Worm (Caenorhabditis elegans) whole organism, L1 larva: ENCODE data around the gene lsd-1.

Experiments
- C04F5.9 ChIP-seq: sonication (generic microtip); optimal IDR thresholded peaks from 2 replicates; lab custom pipeline; 2016; ENCODE audit warnings: missing genetic modification characterization, missing compliant biosample characterization
- C16A3.4 ChIP-seq: fragments of 150-350 bp; optimal IDR thresholded peaks from 2 replicates; lab custom pipeline; 2014; ENCODE audit warnings: missing biosample characterization, missing genetic modification characterization
- C34B4.2 ChIP-seq: sonication (generic microtip); optimal IDR thresholded peaks from 2 replicates; lab custom pipeline; 2017; ENCODE audit warnings: mild to moderate bottlenecking, missing genetic modification characterization, missing compliant biosample characterization
- F16B12.6 ChIP-seq: fragments of 150-350 bp; optimal IDR thresholded peaks from 2 replicates; lab custom pipeline; 2014; ENCODE audit warnings: missing biosample characterization, missing genetic modification characterization
- Y116A8C.19 ChIP-seq: sonication (generic microtip); optimal IDR thresholded peaks from 2 replicates; lab custom pipeline; 2016; ENCODE audit warnings: missing compliant biosample characterization, missing genetic modification characterization, borderline replicate concordance
- aha-1 ChIP-seq: fragments of 150-350 bp; optimal IDR thresholded peaks from 2 replicates; lab custom pipeline; 2014; ENCODE audit warnings: missing biosample characterization, missing genetic modification characterization
- aly-2 ChIP-seq: fragments of 150-350 bp; optimal IDR thresholded peaks from 2 replicates; lab custom pipeline; 2014; ENCODE audit warnings: missing biosample characterization, missing genetic modification characterization
- ceh-8 ChIP-seq: fragments of 200-800 bp; sonication (Bioruptor generic); optimal IDR thresholded peaks from 2 replicates; lab custom pipeline; 2018; ENCODE audit warnings: mild to moderate bottlenecking, missing genetic modification characterization, moderate library complexity, missing compliant biosample characterization
- ceh-82 ChIP-seq, 3 experiments: fragments of 150-350 bp in 1 of 3; sonication (generic microtip) in 2 of 3; optimal IDR thresholded peaks; 2 replicates each; lab custom pipeline; 2014 to 2017; ENCODE audit warnings: missing biosample characterization in 3 of 3, missing genetic modification characterization in 3 of 3
- ceh-90 ChIP-seq: sonication (generic microtip); optimal IDR thresholded peaks from 2 replicates; lab custom pipeline; 2016; ENCODE audit warnings: missing genetic modification characterization, missing compliant biosample characterization
- ces-1 ChIP-seq: fragments of 150-350 bp; optimal IDR thresholded peaks from 2 replicates; lab custom pipeline; 2014; ENCODE audit warnings: missing biosample characterization, missing genetic modification reagents, missing genetic modification characterization
- dpl-1 ChIP-seq, 3 experiments: fragments of 150-350 bp in 2 of 3; sonication (generic microtip) in 1 of 3; optimal IDR thresholded peaks; 2 replicates each; lab custom pipeline; 2014 to 2017; ENCODE audit warnings: missing biosample characterization in 3 of 3, missing genetic modification characterization in 3 of 3, missing genetic modification reagents in 3 of 3
- dsc-1 ChIP-seq: sonication (generic microtip); optimal IDR thresholded peaks from 2 replicates; lab custom pipeline; 2016; ENCODE audit warnings: mild to moderate bottlenecking, missing genetic modification characterization, missing compliant biosample characterization
- efl-1 ChIP-seq, 4 experiments: fragments of 150-350 bp; optimal IDR thresholded peaks in 3 of 4; peaks in 1 of 4; 1 replicate in 1 of 4; 2 replicates in 3 of 4; lab custom pipeline; 2014; ENCODE audit warnings: missing biosample characterization in 2 of 4, missing genetic modification characterization in 2 of 4, missing genetic modification reagents in 2 of 4
- efl-3 ChIP-seq: fragments of 200-800 bp; sonication (Bioruptor generic); optimal IDR thresholded peaks from 2 replicates; lab custom pipeline; 2018; ENCODE audit warnings: mild to moderate bottlenecking, missing genetic modification characterization, missing compliant biosample characterization
- egl-13 ChIP-seq: sonication (generic microtip); optimal IDR thresholded peaks from 2 replicates; lab custom pipeline; 2016; ENCODE audit warnings: missing genotype, missing genetic modification reagents, missing genetic modification characterization, missing compliant biosample characterization
- egl-27 ChIP-seq, 2 experiments: fragments of 150-350 bp in 1 of 2; sonication (generic microtip); optimal IDR thresholded peaks; 3 replicates each; lab custom pipeline; 2017 to 2018; ENCODE audit warnings: missing biosample characterization in 2 of 2, missing genetic modification characterization in 2 of 2, missing genetic modification reagents in 2 of 2
- fkh-10 ChIP-seq: sonication (generic microtip); optimal IDR thresholded peaks from 2 replicates; lab custom pipeline; 2017; ENCODE audit warnings: missing biosample characterization, missing genetic modification reagents, missing genetic modification characterization
- hlh-4 ChIP-seq: sonication (generic microtip); optimal IDR thresholded peaks from 2 replicates; lab custom pipeline; 2016; ENCODE audit warnings: mild to moderate bottlenecking, missing genetic modification characterization, missing compliant biosample characterization
- isw-1 ChIP-seq: fragments of 200-800 bp; sonication (Bioruptor generic); IDR thresholded peaks from 2 replicates; pipeline ENCODE4 v1.3.6; 2022; ENCODE audit warnings: missing genetic modification characterization, missing compliant biosample characterization
- lin-13 ChIP-seq: fragments of 150-350 bp; optimal IDR thresholded peaks from 2 replicates; lab custom pipeline; 2014; ENCODE audit warnings: missing biosample characterization, missing genetic modification reagents, missing genetic modification characterization
- lin-15B ChIP-seq: fragments of 150-350 bp; sonication (generic microtip); optimal IDR thresholded peaks from 3 replicates; lab custom pipeline; 2014; ENCODE audit warnings: missing biosample characterization, missing genetic modification characterization
- lin-39 ChIP-seq: fragments of 150-350 bp; optimal IDR thresholded peaks from 2 replicates; lab custom pipeline; 2014; ENCODE audit warnings: missing biosample characterization, missing genetic modification reagents, missing genetic modification characterization
- lir-3 ChIP-seq: sonication (generic microtip); optimal IDR thresholded peaks from 2 replicates; lab custom pipeline; 2016; ENCODE audit warnings: mild to moderate bottlenecking, missing genetic modification characterization, moderate library complexity, missing compliant biosample characterization; ENCODE audit not compliant: poor library complexity
- lsy-2 ChIP-seq, 2 experiments: fragments of 150-350 bp; optimal IDR thresholded peaks; 2 replicates each; lab custom pipeline; 2014; ENCODE audit warnings: missing biosample characterization in 2 of 2, missing genetic modification characterization in 2 of 2
- mab-9 ChIP-seq: fragments of 200-800 bp; sonication (Bioruptor generic); IDR thresholded peaks from 2 replicates; pipeline ENCODE4 v1.3.6; 2022; ENCODE audit warnings: missing genetic modification reagents, missing genetic modification characterization, missing compliant biosample characterization
- mep-1 ChIP-seq: fragments of 150-350 bp; optimal IDR thresholded peaks from 2 replicates; lab custom pipeline; 2014; ENCODE audit warnings: missing biosample characterization, missing genetic modification characterization
- nhr-11 ChIP-seq: fragments of 150-350 bp; optimal IDR thresholded peaks from 2 replicates; lab custom pipeline; 2014; ENCODE audit warnings: missing biosample characterization, missing genetic modification characterization
- nhr-28 ChIP-seq: fragments of 150-350 bp; optimal IDR thresholded peaks from 2 replicates; lab custom pipeline; 2014; ENCODE audit warnings: missing biosample characterization, missing genetic modification characterization
- nhr-47 ChIP-seq: sonication (generic microtip); optimal IDR thresholded peaks from 2 replicates; lab custom pipeline; 2016; ENCODE audit warnings: mild to moderate bottlenecking, missing genetic modification characterization, moderate library complexity, missing compliant biosample characterization
- nhr-71 ChIP-seq: sonication (generic microtip); optimal IDR thresholded peaks from 2 replicates; lab custom pipeline; 2016; ENCODE audit warnings: mild to moderate bottlenecking, missing genetic modification characterization, moderate library complexity, missing compliant biosample characterization
- nhr-76 ChIP-seq: sonication (generic microtip); optimal IDR thresholded peaks from 2 replicates; lab custom pipeline; 2017; ENCODE audit warnings: missing biosample characterization, missing genetic modification characterization
- nhr-77 ChIP-seq: fragments of 150-350 bp; optimal IDR thresholded peaks from 2 replicates; lab custom pipeline; 2014; ENCODE audit warnings: missing biosample characterization, missing genetic modification characterization
- nhr-84 ChIP-seq: sonication (generic microtip); optimal IDR thresholded peaks from 2 replicates; lab custom pipeline; 2017; ENCODE audit warnings: missing biosample characterization, missing genetic modification characterization
- pag-3 ChIP-seq: sonication (generic microtip); optimal IDR thresholded peaks from 2 replicates; lab custom pipeline; 2017; ENCODE audit warnings: missing genetic modification characterization, mild to moderate bottlenecking, missing compliant biosample characterization, antibody characterized with exemption, borderline replicate concordance; ENCODE audit not compliant: insufficient read depth
- pax-3 ChIP-seq: fragments of 200-800 bp; sonication (Bioruptor generic); optimal IDR thresholded peaks from 2 replicates; lab custom pipeline; 2018; ENCODE audit warnings: mild to moderate bottlenecking, missing genetic modification characterization, moderate library complexity, missing compliant biosample characterization
- pqm-1 ChIP-seq: sonication (generic microtip); optimal IDR thresholded peaks from 3 replicates; lab custom pipeline; 2017; ENCODE audit warnings: missing biosample characterization, missing genetic modification characterization
- rnt-1 ChIP-seq: sonication (generic microtip); optimal IDR thresholded peaks from 2 replicates; lab custom pipeline; 2016; ENCODE audit warnings: mild to moderate bottlenecking, missing genetic modification characterization, moderate library complexity, missing compliant biosample characterization
- skn-1 ChIP-seq: fragments of 150-350 bp; optimal IDR thresholded peaks from 2 replicates; lab custom pipeline; 2014; ENCODE audit warnings: missing biosample characterization, missing genetic modification characterization
- snpc-4 ChIP-seq: fragments of 150-350 bp; optimal IDR thresholded peaks from 2 replicates; lab custom pipeline; 2014; ENCODE audit warnings: missing biosample characterization, missing genetic modification characterization
- snu-23 ChIP-seq: sonication (generic microtip); optimal IDR thresholded peaks from 2 replicates; lab custom pipeline; 2016; ENCODE audit warnings: missing genetic modification characterization, missing compliant biosample characterization
- sptf-1 ChIP-seq: fragments of 150-350 bp; optimal IDR thresholded peaks from 2 replicates; lab custom pipeline; 2014; ENCODE audit warnings: missing biosample characterization, missing genetic modification characterization
- sup-37 ChIP-seq: fragments of 200-800 bp; sonication (Bioruptor generic); optimal IDR thresholded peaks from 2 replicates; lab custom pipeline; 2018; ENCODE audit warnings: mild to moderate bottlenecking, missing genetic modification characterization, missing compliant biosample characterization
- tbx-2 ChIP-seq: sonication (generic microtip); optimal IDR thresholded peaks from 2 replicates; lab custom pipeline; 2016; ENCODE audit warnings: missing genetic modification characterization, missing compliant biosample characterization
- unc-130 ChIP-seq: fragments of 150-350 bp; optimal IDR thresholded peaks from 2 replicates; lab custom pipeline; 2017; ENCODE audit warnings: missing biosample characterization, missing genetic modification characterization, inconsistent platforms
- unc-30 ChIP-seq: sonication (generic microtip); optimal IDR thresholded peaks from 2 replicates; lab custom pipeline; 2017; ENCODE audit warnings: missing biosample characterization, missing genetic modification characterization
- unc-62 ChIP-seq: fragments of 150-350 bp; optimal IDR thresholded peaks from 2 replicates; lab custom pipeline; 2014; ENCODE audit warnings: missing biosample characterization, missing genetic modification reagents, missing genetic modification characterization
- unc-86 ChIP-seq: sonication (generic microtip); optimal IDR thresholded peaks from 2 replicates; lab custom pipeline; 2016; ENCODE audit warnings: missing genetic modification characterization, missing compliant biosample characterization
- vab-15 ChIP-seq: sonication (generic microtip); optimal IDR thresholded peaks from 2 replicates; lab custom pipeline; 2017; ENCODE audit warnings: missing genotype, mild to moderate bottlenecking, missing genetic modification characterization, missing compliant biosample characterization
- zag-1 ChIP-seq: fragments of 150-350 bp; optimal IDR thresholded peaks from 2 replicates; lab custom pipeline; 2014; ENCODE audit warnings: missing biosample characterization, missing genetic modification characterization
- zip-4 ChIP-seq: fragments of 200-800 bp; sonication (Bioruptor generic); optimal IDR thresholded peaks from 2 replicates; lab custom pipeline; 2018; ENCODE audit warnings: mild to moderate bottlenecking, missing genetic modification characterization, moderate library complexity, missing compliant biosample characterization

Gene lsd-1

DNA sequence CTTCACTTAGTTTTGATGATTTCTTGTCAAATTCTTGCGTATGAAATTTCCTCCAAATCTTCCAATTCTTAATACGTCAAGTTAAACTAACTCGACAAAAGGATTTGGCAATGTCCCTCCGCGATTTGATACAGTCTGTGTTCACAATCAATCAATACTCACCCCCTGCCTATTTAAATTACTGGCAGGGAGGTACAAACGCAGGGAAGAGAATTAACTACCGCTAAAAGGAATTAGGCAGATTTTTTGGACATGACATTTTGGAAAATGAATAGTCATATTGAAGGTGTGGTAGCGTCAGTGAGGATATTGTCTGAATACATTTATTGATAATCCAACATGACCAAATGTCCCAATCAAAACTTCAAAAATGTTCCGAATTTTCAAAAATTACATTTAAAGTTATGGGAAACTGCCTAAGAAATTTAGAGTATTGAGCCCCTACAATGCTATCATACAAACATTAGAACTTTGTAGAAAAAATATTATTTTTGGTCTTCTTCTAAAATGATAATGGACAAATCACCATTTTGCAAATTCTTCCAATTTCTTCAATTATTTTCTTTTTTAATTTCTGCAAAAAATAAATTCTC, 11.2 kb upstream of the lsd-1 start (continued):
- TF ChIP-seq dpl-1 (GFP tag; optimal IDR thresholded peaks at IDR 0.05; lab: Kevin White, UChicago) = peak; percentile 51 to 66 (median 58)
- TF ChIP-seq isw-1 = peak; percentile 86
- no peak for TF ChIP-seq C34B4.2 (tag; lab: Kevin White, UChicago)
- TF ChIP-seq pqm-1 (tag; lab: Kevin White, UChicago) = peak; percentile 80
- peak; percentile 73 for TF ChIP-seq ces-1 (GFP tag; lab: Kevin White, UChicago)
- peak; percentile 99 for TF ChIP-seq skn-1 (tag; lab: Kevin White, UChicago)
- peak; percentile 96 for TF ChIP-seq egl-13 (tag; lab: Kevin White, UChicago)
- TF ChIP-seq lin-15B (tag; lab: Kevin White, UChicago) = peak; percentile 6
- no peak for TF ChIP-seq Y116A8C.19 (tag; lab: Kevin White, UChicago)
- TF ChIP-seq aha-1 (tag; lab: Kevin White, UChicago) = peak; percentile 66
- peak; percentile 94 for TF ChIP-seq aly-2 (tag; lab: Kevin White, UChicago)
- TF ChIP-seq vab-15 (tag; lab: Kevin White, UChicago) = peak; percentile 70
- TF ChIP-seq lsy-2 (tag; optimal IDR thresholded peaks at IDR 0.05; lab: Kevin White, UChicago) = peak; percentile 94
- TF ChIP-seq lin-13 (GFP tag; lab: Kevin White, UChicago) = peak; percentile 97
- TF ChIP-seq C04F5.9 (tag; lab: Kevin White, UChicago) = peak; percentile 91
- peak; percentile 87 for TF ChIP-seq snpc-4 (tag; lab: Kevin White, UChicago)
- TF ChIP-seq nhr-71 (tag; lab: Kevin White, UChicago) = peak; percentile 98
- peak; percentile 81 to 98 for TF ChIP-seq egl-27 (tag; optimal IDR thresholded peaks at IDR 0.05; lab: Kevin White, UChicago)
- peak; percentile 73 for TF ChIP-seq unc-30 (tag; lab: Kevin White, UChicago)
- peak; percentile 99 for TF ChIP-seq ceh-8 (GFP tag; lab: Kevin White, UChicago)
- peak; percentile 93 for TF ChIP-seq lir-3
- TF ChIP-seq dsc-1 (tag; lab: Kevin White, UChicago) = peak; percentile 100
- TF ChIP-seq ceh-82 (tag; optimal IDR thresholded peaks at IDR 0.05; lab: Kevin White, UChicago) = peak; percentile 99
- TF ChIP-seq efl-1 (optimal IDR thresholded peaks at IDR 0.05; lab: Kevin White, UChicago) = peak; percentile 85 to 89
- TF ChIP-seq efl-1 (GFP tag; optimal IDR thresholded peaks at IDR 0.05 in 1 of 2; lab: Kevin White, UChicago) = peak; percentile 48 to 97
- peak; percentile 87 for TF ChIP-seq hlh-4 (tag; lab: Kevin White, UChicago)
- TF ChIP-seq unc-62 (GFP tag; lab: Kevin White, UChicago) = no peak
- TF ChIP-seq sup-37 (GFP tag; lab: Kevin White, UChicago) = peak; percentile 87
- TF ChIP-seq sptf-1 (tag; lab: Kevin White, UChicago) = no peak
- peak; percentile 92 for TF ChIP-seq efl-3 (GFP tag; lab: Kevin White, UChicago)
- TF ChIP-seq nhr-76 = peak; percentile 92
- peak; percentile 99 for TF ChIP-seq rnt-1 (tag; lab: Kevin White, UChicago)
- peak; percentile 79 for TF ChIP-seq zag-1 (tag; lab: Kevin White, UChicago)
- peak; percentile 92 for TF ChIP-seq pax-3 (tag; lab: Kevin White, UChicago)
- TF ChIP-seq nhr-84 (tag; lab: Kevin White, UChicago) = peak; percentile 73
- TF ChIP-seq ceh-90 (tag; lab: Kevin White, UChicago) = peak; percentile 54
- no peak for TF ChIP-seq pag-3 (tag; lab: Kevin White, UChicago)
- TF ChIP-seq fkh-10 (GFP tag; lab: Kevin White, UChicago) = peak; percentile 99
- peak; percentile 99 for TF ChIP-seq nhr-77 (tag; lab: Kevin White, UChicago)
- peak; percentile 98 for TF ChIP-seq tbx-2 (tag; lab: Kevin White, UChicago)
- TF ChIP-seq nhr-47 (tag; lab: Kevin White, UChicago) = peak; percentile 99
- peak; percentile 10 for TF ChIP-seq unc-130 (tag; lab: Kevin White, UChicago)
- TF ChIP-seq lin-39 = peak; percentile 98
- TF ChIP-seq nhr-28 (tag; lab: Kevin White, UChicago) = peak; percentile 73
- TF ChIP-seq snu-23 (GFP tag; lab: Kevin White, UChicago) = peak; percentile 100
- TF ChIP-seq nhr-11 (tag; lab: Kevin White, UChicago) = peak; percentile 99
- peak; percentile 95 for TF ChIP-seq zip-4 (GFP tag; lab: Kevin White, UChicago)
- TF ChIP-seq unc-86 = peak; percentile 95
- TF ChIP-seq mab-9 (GFP tag; lab: Robert Waterston, UW) = peak; percentile 92
- TF ChIP-seq C16A3.4 = peak; percentile 99
- peak; percentile 100 for TF ChIP-seq mep-1 (tag; lab: Kevin White, UChicago)
- TF ChIP-seq F16B12.6 = peak; percentile 66
